Fruit fly (Drosophila melanogaster): ENCODE data around the gene CG10646.

Gene CG10646

dm6 chr3L:12490418-12491035, 13.2 kb downstream of the CG10646 start, which contains the start of gene CG10660 (continued):
- TF ChIP-seq Atf-2 (GFP tag; optimal IDR thresholded peaks at IDR 0.05) = peak; percentile 53
- peak; percentile 87 for TF ChIP-seq Hr3 (GFP tag; optimal IDR thresholded peaks at IDR 0.05)
- peak; percentile 83 for TF ChIP-seq corto (GFP tag; optimal IDR thresholded peaks at IDR 0.05)
- TF ChIP-seq peb (GFP tag; IDR thresholded peaks at IDR 0.05) = peak; percentile 75
- no peak for TF ChIP-seq h (optimal IDR thresholded peaks at IDR 0.05)
- peak; percentile 85 for TF ChIP-seq CG2120 (GFP tag; optimal IDR thresholded peaks at IDR 0.05)
- peak; percentile 80 for TF ChIP-seq CG12299 (tag; optimal IDR thresholded peaks at IDR 0.05)
- peak; percentile 84 for TF ChIP-seq CG14050 (GFP tag; IDR thresholded peaks at IDR 0.05)
- peak; percentile 67 for TF ChIP-seq CG18764 (GFP tag; optimal IDR thresholded peaks at IDR 0.05)
- TF ChIP-seq mam (GFP tag; optimal IDR thresholded peaks at IDR 0.05) = peak; percentile 72
- peak; percentile 57 for TF ChIP-seq eyg (GFP tag; optimal IDR thresholded peaks at IDR 0.05)
- peak; percentile 26 for TF ChIP-seq CG7271 (tag; optimal IDR thresholded peaks at IDR 0.05)
- no peak for TF ChIP-seq Dip2 (GFP tag; IDR thresholded peaks at IDR 0.05)
- TF ChIP-seq CG3065 (GFP tag; optimal IDR thresholded peaks at IDR 0.05) = peak; percentile 55
- peak; percentile 50 for TF ChIP-seq CG10565 (GFP tag; optimal IDR thresholded peaks at IDR 0.05)
- TF ChIP-seq jing (GFP tag; optimal IDR thresholded peaks at IDR 0.05) = peak; percentile 81
- TF ChIP-seq zfh1 (GFP tag; IDR thresholded peaks at IDR 0.05) = peak; percentile 91
- TF ChIP-seq CG16863 (GFP tag; optimal IDR thresholded peaks at IDR 0.05) = peak; percentile 74
- TF ChIP-seq CG15073 (GFP tag; optimal IDR thresholded peaks at IDR 0.05) = peak; percentile 22
- peak; percentile 11 for TF ChIP-seq cg (GFP tag; optimal IDR thresholded peaks at IDR 0.05)
- no peak for TF ChIP-seq CG15479 (GFP tag; optimal IDR thresholded peaks at IDR 0.05)
- peak; percentile 88 for TF ChIP-seq Ptx1 (GFP tag; IDR thresholded peaks at IDR 0.05)
- peak; percentile 54 for TF ChIP-seq NK7.1 (GFP tag; optimal IDR thresholded peaks at IDR 0.05)
- peak; percentile 88 for TF ChIP-seq lilli (GFP tag; optimal IDR thresholded peaks at IDR 0.05)
- 0 out of 2 replicates have a peak, but pooled peaks have one; percentile 29 for TF ChIP-seq CG14667 (GFP tag; IDR thresholded peaks at IDR 0.05)
- peak; percentile 1 for TF ChIP-seq Hmx (GFP tag; optimal IDR thresholded peaks at IDR 0.05)
- TF ChIP-seq kay (GFP tag; optimal IDR thresholded peaks at IDR 0.05) = peak; percentile 67
- no peak for TF ChIP-seq nerfin-2 (GFP tag; IDR thresholded peaks at IDR 0.05; ENCODE audit: partially characterized antibody)
- peak; percentile 13 for TF ChIP-seq mirr (GFP tag; optimal IDR thresholded peaks at IDR 0.05)
- TF ChIP-seq CG31365 (tag; optimal IDR thresholded peaks at IDR 0.05) = peak; percentile 64
- peak; percentile 12 for TF ChIP-seq CG10274 (GFP tag; optimal IDR thresholded peaks at IDR 0.05)
- peak; percentile 94 for TF ChIP-seq dmrt99B (tag; optimal IDR thresholded peaks at IDR 0.05)
- TF ChIP-seq CG2889 (GFP tag; IDR thresholded peaks at IDR 0.05) = peak; percentile 83
- peak; percentile 67 for TF ChIP-seq Side (GFP tag; optimal IDR thresholded peaks at IDR 0.05)
- TF ChIP-seq pum (GFP tag; optimal IDR thresholded peaks at IDR 0.05) = peak; percentile 74
- TF ChIP-seq Pdp1 (GFP tag; optimal IDR thresholded peaks at IDR 0.05) = peak; percentile 67 to 76
- peak; percentile 62 for TF ChIP-seq Jarid2 (GFP tag; optimal IDR thresholded peaks at IDR 0.05)
- TF ChIP-seq CG1792 (GFP tag; optimal IDR thresholded peaks at IDR 0.05) = peak; percentile 40
- TF ChIP-seq CG9797 (GFP tag; optimal IDR thresholded peaks at IDR 0.05) = peak; percentile 13
- TF ChIP-seq CG11560 (tag; IDR thresholded peaks at IDR 0.05) = 0 out of 3 replicates have a peak, but pooled peaks have one; percentile 43
- TF ChIP-seq aop (GFP tag; IDR thresholded peaks at IDR 0.05) = 0 out of 2 replicates have a peak, but pooled peaks have one; percentile 39
- peak; percentile 98 for TF ChIP-seq CG11696 (GFP tag; IDR thresholded peaks at IDR 0.05)
- TF ChIP-seq pfk (GFP tag; optimal IDR thresholded peaks at IDR 0.05) = no peak
- TF ChIP-seq jumu (GFP tag; optimal IDR thresholded peaks at IDR 0.05) = peak; percentile 42
- TF ChIP-seq CG33213 (GFP tag; optimal IDR thresholded peaks at IDR 0.05) = peak; percentile 53
- TF ChIP-seq fu2 (GFP tag; optimal IDR thresholded peaks at IDR 0.05) = peak; percentile 50
- TF ChIP-seq ac (GFP tag; optimal IDR thresholded peaks at IDR 0.05) = peak; percentile 34
- peak; percentile 66 for TF ChIP-seq Lhr (GFP tag; optimal IDR thresholded peaks at IDR 0.05)
- TF ChIP-seq CG32532 (GFP tag; IDR thresholded peaks at IDR 0.05) = peak; percentile 79; the same call in 1 of the 2 replicates
- TF ChIP-seq pb (GFP tag; optimal IDR thresholded peaks at IDR 0.05) = peak; percentile 45
- TF ChIP-seq CG10462 (GFP tag; optimal IDR thresholded peaks at IDR 0.05) = peak; percentile 43
